Fruit fly (Drosophila melanogaster) whole organism, embryonic: ENCODE results near the gene CG18301.
A peak's percentile ranks its signal among the peaks of the same experiment; 100 is the strongest.

Experiments
- CG11398 ChIP-seq: fragments of 200-800 bp; sonication (Bioruptor generic); optimal IDR thresholded peaks from 2 replicates; lab custom pipeline; 2016; ENCODE audit warnings: missing biosample characterization, missing genetic modification characterization
- CG12104 ChIP-seq: fragments of 200-800 bp; sonication (Bioruptor generic); optimal IDR thresholded peaks from 3 replicates; lab custom pipeline; 2016; ENCODE audit warnings: missing biosample characterization, missing genetic modification characterization
- CG13775 ChIP-seq: fragments of 200-800 bp; sonication (Bioruptor generic); optimal IDR thresholded peaks from 3 replicates; lab custom pipeline; 2017; ENCODE audit warnings: missing biosample characterization, mild to moderate bottlenecking, missing genetic modification characterization
- CG15514 ChIP-seq: fragments of 200-800 bp; sonication (Bioruptor generic); optimal IDR thresholded peaks from 3 replicates; lab custom pipeline; 2017; ENCODE audit warnings: missing biosample characterization, missing genetic modification characterization, mild to moderate bottlenecking, moderate library complexity, missing genetic modification reagents
- CG16863 ChIP-seq: fragments of 200-800 bp; sonication (Bioruptor generic); optimal IDR thresholded peaks from 3 replicates; lab custom pipeline; 2016; ENCODE audit warnings: missing biosample characterization, missing genetic modification characterization
- CG17359 ChIP-seq: fragments of 200-800 bp; sonication (Bioruptor generic); optimal IDR thresholded peaks from 3 replicates; lab custom pipeline; 2018; ENCODE audit warnings: missing biosample characterization, mild to moderate bottlenecking, missing genetic modification characterization, moderate library complexity
- CG1792 ChIP-seq: fragments of 200-800 bp; sonication (Bioruptor generic); optimal IDR thresholded peaks from 2 replicates; lab custom pipeline; 2016; ENCODE audit warnings: missing biosample characterization, missing genetic modification characterization
- CG18476 ChIP-seq: fragments of 200-800 bp; sonication (Bioruptor generic); optimal IDR thresholded peaks from 2 replicates; lab custom pipeline; 2016; ENCODE audit warnings: missing biosample characterization, mild to moderate bottlenecking, missing genetic modification characterization
- CG18599 ChIP-seq: fragments of 200-800 bp; sonication (Bioruptor generic); optimal IDR thresholded peaks from 3 replicates; lab custom pipeline; 2017; ENCODE audit warnings: missing biosample characterization, missing genetic modification characterization, mild to moderate bottlenecking, moderate library complexity, missing genetic modification reagents
- CG2120 ChIP-seq: fragments of 200-800 bp; sonication (Bioruptor generic); optimal IDR thresholded peaks from 3 replicates; lab custom pipeline; 2016; ENCODE audit warnings: missing biosample characterization, missing genetic modification characterization
- CG2129 ChIP-seq: fragments of 200-800 bp; sonication (Bioruptor generic); IDR thresholded peaks from 2 replicates; pipeline ENCODE4 v1.3.6; 2022; ENCODE audit warnings: missing biosample characterization, missing genetic modification characterization; ENCODE audit not compliant: partially characterized antibody
- CG2202 ChIP-seq: fragments of 200-800 bp; sonication (Bioruptor generic); optimal IDR thresholded peaks from 2 replicates; lab custom pipeline; 2018; ENCODE audit warnings: missing biosample characterization, mild to moderate bottlenecking, missing genetic modification characterization
- CG32767 ChIP-seq: fragments of 200-800 bp; sonication (Bioruptor generic); IDR thresholded peaks from 2 replicates; pipeline ENCODE4 v1.3.6; 2022; ENCODE audit warnings: missing biosample characterization, missing genetic modification characterization
- CG3838 ChIP-seq: fragments of 200-800 bp; sonication (Bioruptor generic); optimal IDR thresholded peaks from 3 replicates; lab custom pipeline; 2016; ENCODE audit warnings: missing biosample characterization, missing genetic modification characterization
- CG4328 ChIP-seq: fragments of 200-800 bp; sonication (Bioruptor generic); optimal IDR thresholded peaks from 3 replicates; lab custom pipeline; 2017; ENCODE audit warnings: missing biosample characterization, missing genetic modification reagents, missing genetic modification characterization
- CG4707 ChIP-seq: fragments of 200-800 bp; sonication (Bioruptor generic); optimal IDR thresholded peaks from 2 replicates; lab custom pipeline; 2018; ENCODE audit warnings: missing biosample characterization, mild to moderate bottlenecking, missing genetic modification characterization, moderate library complexity
- CG7987 ChIP-seq: fragments of 200-800 bp; sonication (Bioruptor generic); optimal IDR thresholded peaks from 2 replicates; lab custom pipeline; 2018; ENCODE audit warnings: missing biosample characterization, mild to moderate bottlenecking, missing genetic modification characterization, moderate library complexity
- CG9215 ChIP-seq: fragments of 200-800 bp; sonication (Bioruptor generic); IDR thresholded peaks from 2 replicates; pipeline ENCODE4 v1.3.6; 2022; ENCODE audit warnings: missing biosample characterization, missing genetic modification characterization
- CG9817 ChIP-seq: fragments of 200-800 bp; sonication (Bioruptor generic); optimal IDR thresholded peaks from 2 replicates; lab custom pipeline; 2018; ENCODE audit warnings: missing biosample characterization, mild to moderate bottlenecking, missing genetic modification characterization, moderate library complexity
- Dref ChIP-seq: fragments of 200-800 bp; sonication (Bioruptor generic); IDR thresholded peaks from 2 replicates; pipeline ENCODE4 v1.3.6; 2022; ENCODE audit warnings: missing biosample characterization, missing genetic modification characterization
- E2f1 ChIP-seq: fragments of 200-800 bp; sonication (Bioruptor generic); IDR thresholded peaks from 2 replicates; pipeline ENCODE4 v1.3.6; 2022; ENCODE audit warnings: missing biosample characterization, missing genetic modification characterization
- Ets97D ChIP-seq: fragments of 200-800 bp; sonication (Bioruptor generic); optimal IDR thresholded peaks from 3 replicates; lab custom pipeline; 2016; ENCODE audit warnings: missing biosample characterization, missing genetic modification characterization
- Fer3 ChIP-seq: fragments of 200-800 bp; sonication (Bioruptor generic); optimal IDR thresholded peaks from 2 replicates; lab custom pipeline; 2018; ENCODE audit warnings: missing biosample characterization, mild to moderate bottlenecking, missing genetic modification characterization, moderate library complexity
- H2.0 ChIP-seq: fragments of 200-800 bp; sonication (Bioruptor generic); IDR thresholded peaks from 2 replicates; pipeline ENCODE4 v1.3.6; 2022; ENCODE audit warnings: missing biosample characterization, missing genetic modification characterization
- Hmr ChIP-seq: fragments of 200-800 bp; sonication (Bioruptor generic); optimal IDR thresholded peaks from 3 replicates; lab custom pipeline; 2017; ENCODE audit warnings: mild to moderate bottlenecking, missing biosample characterization, missing genetic modification reagents, missing genetic modification characterization
- Pdp1 ChIP-seq, 2 experiments: fragments of 200-800 bp; sonication (Bioruptor generic); optimal IDR thresholded peaks; 3 replicates each; lab custom pipeline; 2016; ENCODE audit warnings: missing biosample characterization in 2 of 2, missing genetic modification characterization in 2 of 2, mild to moderate bottlenecking in 1 of 2, moderate library complexity in 1 of 2
- Rfx ChIP-seq: fragments of 200-800 bp; sonication (Bioruptor generic); IDR thresholded peaks from 2 replicates; pipeline ENCODE4 v1.3.6; 2022; ENCODE audit warnings: missing biosample characterization, missing genetic modification characterization
- Rx ChIP-seq: fragments of 200-800 bp; sonication (Bioruptor generic); IDR thresholded peaks from 2 replicates; pipeline ENCODE4 v1.3.6; 2022; ENCODE audit warnings: missing biosample characterization, missing genetic modification characterization
- Sox100B ChIP-seq: fragments of 200-800 bp; sonication (Bioruptor generic); optimal IDR thresholded peaks from 3 replicates; lab custom pipeline; 2018; ENCODE audit warnings: missing biosample characterization, mild to moderate bottlenecking, missing genetic modification characterization
- Tbp ChIP-seq: fragments of >200 bp; optimal IDR thresholded peaks from 2 replicates; lab custom pipeline; 2018; ENCODE audit warnings: missing biosample characterization, missing genetic modification characterization
- Xrp1 ChIP-seq: fragments of 200-800 bp; sonication (Bioruptor generic); IDR thresholded peaks from 2 replicates; pipeline ENCODE4 v1.3.6; 2022; ENCODE audit warnings: missing biosample characterization, missing genetic modification characterization
- ato ChIP-seq: fragments of 200-800 bp; sonication (Bioruptor generic); IDR thresholded peaks from 2 replicates; pipeline ENCODE4 v1.3.6; 2022; ENCODE audit warnings: missing biosample characterization, missing genetic modification characterization; ENCODE audit not compliant: partially characterized antibody
- chn ChIP-seq: fragments of 200-800 bp; sonication (Bioruptor generic); optimal IDR thresholded peaks from 2 replicates; lab custom pipeline; 2016; ENCODE audit warnings: missing biosample characterization, missing genetic modification characterization
- croc ChIP-seq: fragments of 200-800 bp; sonication (Bioruptor generic); conservative IDR thresholded peaks from 3 replicates; pipeline ENCODE4 v1.3.6; 2022; ENCODE audit warnings: missing biosample characterization, missing genetic modification characterization
- dpn ChIP-seq, 2 experiments: fragments of 200-800 bp; sonication (Bioruptor generic); optimal IDR thresholded peaks; 3 replicates each; lab custom pipeline; 2016; ENCODE audit warnings: missing biosample characterization in 2 of 2, missing genetic modification characterization in 2 of 2
- ftz-f1 ChIP-seq: fragments of 200-800 bp; sonication (Bioruptor generic); optimal IDR thresholded peaks from 2 replicates; lab custom pipeline; 2016; ENCODE audit warnings: missing biosample characterization, missing genetic modification characterization
- kah ChIP-seq: fragments of 200-800 bp; sonication (Bioruptor generic); optimal IDR thresholded peaks from 2 replicates; lab custom pipeline; 2018; ENCODE audit warnings: missing biosample characterization, mild to moderate bottlenecking, missing genetic modification characterization
- ken ChIP-seq: fragments of 200-800 bp; sonication (Bioruptor generic); IDR thresholded peaks from 3 replicates; pipeline ENCODE4 v1.3.6; 2022; ENCODE audit warnings: missing biosample characterization, missing genetic modification characterization
- lilli ChIP-seq: fragments of 200-800 bp; sonication (Bioruptor generic); optimal IDR thresholded peaks from 3 replicates; lab custom pipeline; 2016; ENCODE audit warnings: missing biosample characterization, missing genetic modification characterization
- lov ChIP-seq, 2 experiments: fragments of 200-800 bp in 1 of 2; fragments of >200 bp in 1 of 2; sonication (Bioruptor generic) in 1 of 2; IDR thresholded peaks in 1 of 2; optimal IDR thresholded peaks in 1 of 2; 2 replicates in 1 of 2; 3 replicates in 1 of 2; pipeline versions ENCODE4 v1.3.6 to Lab custom; 2017 to 2022; ENCODE audit warnings: missing biosample characterization in 1 of 2, missing genetic modification characterization in 1 of 2
- mld ChIP-seq: fragments of 200-800 bp; sonication (Bioruptor generic); IDR thresholded peaks from 3 replicates; pipeline ENCODE4 v1.3.6; 2022; ENCODE audit warnings: missing biosample characterization, missing genetic modification characterization; ENCODE audit not compliant: partially characterized antibody
- pb ChIP-seq: fragments of 200-800 bp; sonication (Bioruptor generic); optimal IDR thresholded peaks from 3 replicates; lab custom pipeline; 2016; ENCODE audit warnings: missing biosample characterization, missing genetic modification characterization
- peb ChIP-seq: fragments of 200-800 bp; sonication (Bioruptor generic); IDR thresholded peaks from 2 replicates; pipeline ENCODE4 v1.3.6; 2022; ENCODE audit warnings: missing biosample characterization, missing genetic modification characterization
- prd ChIP-seq, 3 experiments: fragments of >200 bp in 2 of 3; fragments of 200-800 bp in 1 of 3; sonication (Bioruptor generic) in 1 of 3; optimal IDR thresholded peaks in 2 of 3; IDR thresholded peaks in 1 of 3; 2 replicates in 2 of 3; 3 replicates in 1 of 3; pipeline versions ENCODE4 v1.3.6 to Lab custom; 2017 to 2022; ENCODE audit warnings: missing biosample characterization in 1 of 3, missing genetic modification characterization in 1 of 3
- sima ChIP-seq: fragments of 200-800 bp; sonication (Bioruptor generic); optimal IDR thresholded peaks from 2 replicates; lab custom pipeline; 2016; ENCODE audit warnings: missing biosample characterization, missing genetic modification characterization
- stc ChIP-seq: fragments of 200-800 bp; sonication (Bioruptor generic); IDR thresholded peaks from 2 replicates; pipeline ENCODE4 v1.3.6; 2022; ENCODE audit warnings: missing biosample characterization, missing genetic modification characterization
- tio ChIP-seq: fragments of 200-800 bp; sonication (Bioruptor generic); optimal IDR thresholded peaks from 2 replicates; lab custom pipeline; 2017; ENCODE audit warnings: missing biosample characterization, missing genetic modification characterization, inconsistent platforms
- ttk ChIP-seq: fragments of 200-800 bp; sonication (Bioruptor generic); IDR thresholded peaks from 2 replicates; pipeline ENCODE4 v2.1.2; 2022; ENCODE audit warnings: missing biosample characterization, missing genetic modification characterization

CG18301 gene

DNA sequence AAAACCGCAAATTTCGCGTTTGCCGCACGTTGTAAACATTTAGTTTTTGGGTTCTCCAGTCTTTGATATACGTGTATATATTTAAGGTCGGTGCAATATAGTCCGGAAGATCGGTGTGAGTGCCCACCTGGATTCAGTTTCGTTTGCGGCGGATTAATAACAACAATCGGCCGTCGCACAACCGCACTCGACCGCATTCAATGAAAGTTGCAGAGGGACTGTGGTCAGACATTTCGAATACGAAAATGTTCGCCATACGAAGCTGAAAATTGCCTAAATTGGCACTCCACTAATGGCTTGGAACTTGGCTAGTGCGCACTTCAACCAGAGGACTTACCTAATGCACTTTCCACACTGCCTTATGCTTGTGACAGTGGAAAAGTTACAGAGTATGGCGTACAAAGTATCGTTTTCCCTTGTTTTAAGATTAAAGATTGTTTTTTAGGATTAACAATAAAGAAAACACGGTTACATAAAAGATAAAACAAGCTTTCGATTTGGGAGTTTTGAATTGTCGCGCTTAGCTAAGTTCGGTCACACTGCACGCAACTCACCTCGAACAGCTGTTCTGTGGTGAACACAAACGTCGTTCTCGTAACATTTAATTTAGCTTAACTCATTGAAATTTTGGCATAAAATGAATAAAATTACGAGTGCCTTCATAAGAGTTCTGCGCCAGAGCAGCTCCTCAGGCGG lies 24.9 kb upstream of the CG18301 start, which contains the start of the genes Myo31DF and CG6094 (continued):
- TF ChIP-seq tio (GFP tag; lab: Kevin White, UChicago) (no peak), peb (no peak), CG7987 (GFP tag; lab: Kevin White, UChicago) (peak; percentile 55), H2.0 (GFP tag; lab: Robert Waterston, UW) (no peak), CG16863 (GFP tag; lab: Kevin White, UChicago) (no peak), CG32767 (0 out of 2 replicates have a peak, but pooled peaks have one; percentile 9), CG13775 (GFP tag; lab: Kevin White, UChicago) (no peak), stc (GFP tag; lab: Robert Waterston, UW) (no peak), E2f1 (GFP tag; lab: Robert Waterston, UW) (no peak), CG11398 (GFP tag; lab: Kevin White, UChicago) (peak; percentile 24), Rfx (peak; percentile 65), lilli (GFP tag; lab: Kevin White, UChicago) (peak; percentile 51), Dref (GFP tag; lab: Robert Waterston, UW) (no peak; the same call in none of the 2 replicates), Tbp (peak; percentile 16), mld (GFP tag; lab: Robert Waterston, UW) (no peak), Hmr (GFP tag; lab: Kevin White, UChicago) (peak; percentile 56), lov (optimal IDR thresholded peaks at IDR 0.05; lab: Kevin White, UChicago) (no peak), lov (GFP tag; IDR thresholded peaks at IDR 0.05; lab: Robert Waterston, UW) (no peak), Sox100B (GFP tag; lab: Kevin White, UChicago) (no peak), ttk (GFP tag; lab: Robert Waterston, UW) (no peak), Pdp1 (GFP tag; optimal IDR thresholded peaks at IDR 0.05; lab: Kevin White, UChicago) (peak in 1 of 2 experiments; percentile 94), sima (GFP tag; lab: Kevin White, UChicago) (no peak), CG9215 (no peak; the same call in 1 of the 2 replicates), pb (no peak), kah (peak; percentile 36), Fer3 (tag; lab: Kevin White, UChicago) (peak; percentile 15), CG2129 (GFP tag; lab: Robert Waterston, UW) (no peak), chn (GFP tag; lab: Kevin White, UChicago) (peak; percentile 23), CG3838 (no peak), CG4707 (GFP tag; lab: Kevin White, UChicago) (no peak), CG9817 (peak; percentile 13), prd (optimal IDR thresholded peaks at IDR 0.05; lab: Kevin White, UChicago) (no peak), prd (GFP tag; IDR thresholded peaks at IDR 0.05; lab: Robert Waterston, UW) (peak; percentile 17; the same call in 1 of the 3 replicates), ato (GFP tag; lab: Robert Waterston, UW) (peak; percentile 64; the same call in 1 of the 2 replicates), CG4328 (GFP tag; lab: Kevin White, UChicago) (peak; percentile 19), CG2120 (GFP tag; lab: Kevin White, UChicago) (peak; percentile 47), ken (GFP tag; lab: Robert Waterston, UW) (peak; percentile 7; the same call in 1 of the 3 replicates), croc (GFP tag; lab: Robert Waterston, UW) (0 out of 3 replicates have a peak, but pooled peaks have one; percentile 13), CG18476 (GFP tag; lab: Kevin White, UChicago) (no peak), CG1792 (GFP tag; lab: Kevin White, UChicago) (no peak), Xrp1 (GFP tag; lab: Robert Waterston, UW) (peak; percentile 29; the same call in 1 of the 2 replicates), Rx (no peak), ftz-f1 (GFP tag; lab: Kevin White, UChicago) (peak; percentile 48), CG12104 (GFP tag; lab: Kevin White, UChicago) (no peak), CG18599 (peak; percentile 1), CG17359 (tag; lab: Kevin White, UChicago) (no peak), dpn (GFP tag; optimal IDR thresholded peaks at IDR 0.05; lab: Kevin White, UChicago) (peak; percentile 16 to 39), CG15514 (peak; percentile 88), CG2202 (tag; lab: Kevin White, UChicago) (no peak), Ets97D (peak; percentile 81)
